Fruit fly (Drosophila melanogaster): Measurements from ENCODE around the gene CG3592.

dm6 chrX:2949114-2949513 is 14.2 kb downstream of the CG3592 start:
- TF ChIP-seq Mnt (GFP tag; optimal IDR thresholded peaks at IDR 0.05) (no peak), Hr96 (GFP tag; optimal IDR thresholded peaks at IDR 0.05) (peak; percentile 15), pad (GFP tag; optimal IDR thresholded peaks at IDR 0.05) (no peak), cnc (optimal IDR thresholded peaks at IDR 0.05) (no peak), CG33017 (tag; optimal IDR thresholded peaks at IDR 0.05) (no peak), Clk (GFP tag; optimal IDR thresholded peaks at IDR 0.05) (no peak), ovo (GFP tag; optimal IDR thresholded peaks at IDR 0.05) (no peak), cic (GFP tag; optimal IDR thresholded peaks at IDR 0.05) (no peak)

Measured in whole organism, adult.